Worm (Caenorhabditis elegans): ENCODE measurements around the gene srw-24.

DNA sequence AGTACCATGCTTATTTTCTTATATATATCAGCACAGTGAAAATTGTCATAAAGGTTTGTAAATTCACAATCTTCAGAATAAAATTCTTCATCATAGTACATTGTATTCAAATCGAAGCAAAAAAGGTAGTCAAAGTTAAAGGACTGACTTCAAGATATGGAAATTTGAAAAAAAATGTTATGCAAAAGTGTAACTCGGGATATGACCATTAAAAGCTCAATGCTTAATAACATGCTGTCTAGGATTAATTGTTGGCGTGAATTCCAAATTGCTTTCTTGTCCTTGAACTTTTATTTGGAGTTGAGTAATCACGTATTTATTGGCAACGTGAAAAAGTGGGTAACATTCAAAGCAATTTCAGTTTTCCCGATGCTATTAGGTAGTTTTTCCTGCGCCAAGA lies 51.0 kb downstream of the srw-24 start, which contains the start of gene srw-16:
- TF ChIP-seq ref-1 (GFP tag; conservative IDR thresholded peaks at IDR 0.05) = no peak
- TF ChIP-seq flt-1 (GFP tag; IDR thresholded peaks at IDR 0.05) = no peak
- no peak for TF ChIP-seq med-1 (GFP tag; optimal IDR thresholded peaks at IDR 0.05; ENCODE audit: insufficient read depth)
- TF ChIP-seq T22C8.4 (GFP tag; IDR thresholded peaks at IDR 0.05) = no peak
- TF ChIP-seq klf-2 (GFP tag; conservative IDR thresholded peaks at IDR 0.05) = no peak
- no peak for TF ChIP-seq ztf-23 (GFP tag; IDR thresholded peaks at IDR 0.05)

Measured in whole organism, midembryonic.